Worm (Caenorhabditis elegans): ENCODE results near the gene gnrr-7.

Gene gnrr-7

DNA sequence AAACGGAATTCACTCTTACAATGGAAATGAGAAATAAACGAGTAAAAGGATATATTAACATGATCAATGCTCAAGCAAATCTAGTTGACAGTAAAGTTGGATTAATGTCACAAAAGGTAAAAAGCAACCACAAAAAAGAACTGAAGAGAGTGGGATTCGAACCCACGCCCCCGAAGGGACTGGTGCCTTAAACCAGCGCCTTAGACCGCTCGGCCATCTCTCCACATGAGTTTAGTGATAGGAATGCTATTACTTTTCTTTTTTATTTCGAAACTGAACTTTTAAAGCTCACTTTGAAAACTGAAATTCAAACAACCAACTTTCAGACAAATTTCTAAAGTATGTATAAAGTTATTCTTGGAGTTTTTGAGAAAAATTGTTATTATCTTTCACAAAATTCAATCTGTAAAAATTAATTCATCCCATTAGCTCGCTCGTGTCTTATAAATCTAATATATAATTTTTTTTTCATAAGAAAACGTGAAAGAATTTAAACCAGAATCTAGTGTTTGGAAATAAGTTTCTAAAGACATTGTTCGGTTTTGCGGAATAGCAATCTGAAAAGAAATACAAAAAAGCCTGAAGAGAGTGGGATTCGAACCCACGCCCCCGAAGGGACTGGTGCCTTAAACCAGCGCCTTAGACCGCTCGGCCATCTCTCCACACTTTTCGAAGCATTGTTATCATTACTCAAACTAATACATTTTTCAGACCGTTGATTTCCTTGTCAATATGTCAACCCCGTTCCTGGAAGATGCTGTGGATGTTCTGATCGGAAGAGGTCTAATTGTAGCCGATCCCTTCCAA is 22.6 kb upstream of the gnrr-7 start:
- TF ChIP-seq ztf-11 (tag; optimal IDR thresholded peaks at IDR 0.05) (no peak), elt-3 (tag; optimal IDR thresholded peaks at IDR 0.05) (no peak), sup-37 (GFP tag; optimal IDR thresholded peaks at IDR 0.05) (no peak), nhr-76 (tag; optimal IDR thresholded peaks at IDR 0.05) (no peak), C04F5.9 (tag; optimal IDR thresholded peaks at IDR 0.05) (no peak), mdl-1 (tag; optimal IDR thresholded peaks at IDR 0.05) (no peak), nhr-84 (tag; optimal IDR thresholded peaks at IDR 0.05) (no peak), lir-3 (tag; optimal IDR thresholded peaks at IDR 0.05; ENCODE audit: poor library complexity) (no peak), snu-23 (GFP tag; optimal IDR thresholded peaks at IDR 0.05) (no peak), hlh-4 (tag; optimal IDR thresholded peaks at IDR 0.05) (no peak), ceh-63 (GFP tag; optimal IDR thresholded peaks at IDR 0.05) (no peak)

DNA sequence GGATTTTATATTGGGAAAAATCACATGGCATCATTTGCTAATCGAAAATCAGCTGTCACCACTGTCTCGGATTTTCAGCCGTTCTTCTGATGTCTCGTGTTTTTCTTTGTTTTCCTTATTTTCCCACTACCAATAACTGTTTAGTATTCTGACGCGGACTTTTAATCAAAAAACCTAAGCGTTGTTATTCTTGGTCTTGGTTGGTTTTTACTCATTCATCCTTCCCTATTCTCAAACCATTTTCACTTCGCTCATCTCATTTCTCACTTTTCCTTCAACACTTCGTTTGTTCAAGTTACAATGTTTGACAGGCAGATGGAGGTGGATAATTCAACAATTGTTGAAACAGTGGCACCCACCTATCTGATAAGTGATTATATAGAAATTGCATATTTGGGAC is 7.0 kb upstream of the gnrr-7 start, which contains the start of gene gnrr-6:
gnrr-6 (plus strand) TSS at position 301 of the 400 bp plus-strand sequence.
- no peak for TF ChIP-seq nhr-11 (tag; optimal IDR thresholded peaks at IDR 0.05)

DNA sequence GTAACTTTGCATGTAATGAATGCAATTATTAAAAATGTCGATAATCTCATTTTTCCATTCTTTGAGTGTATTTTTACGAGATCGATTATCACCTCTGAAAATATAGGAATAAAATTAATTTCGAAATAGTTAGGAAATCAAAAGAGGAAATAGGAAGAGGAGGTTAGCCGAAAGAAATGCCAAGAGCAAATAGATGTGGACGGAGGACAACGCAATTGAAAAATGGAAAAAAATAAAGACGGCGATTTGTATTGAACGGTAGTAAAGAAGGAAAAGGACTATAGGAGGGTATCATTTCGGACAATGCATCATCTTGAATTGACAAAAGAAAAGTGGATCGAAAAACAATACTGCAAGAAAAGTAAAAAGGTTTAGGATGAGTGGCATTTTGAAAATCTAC is 3.9 kb downstream of the gnrr-7 start, which contains the start of gene F13D2.1:
F13D2.1 (minus strand) TSS at position 101 of the 400 bp plus-strand sequence.
- TF ChIP-seq isw-1 (GFP tag; IDR thresholded peaks at IDR 0.05), result no peak
- TF ChIP-seq fkh-8 (tag; optimal IDR thresholded peaks at IDR 0.05), result no peak
- no peak for TF ChIP-seq dsc-1 (tag; optimal IDR thresholded peaks at IDR 0.05)
- no peak for TF ChIP-seq lin-35 (GFP tag; optimal IDR thresholded peaks at IDR 0.05)
- no peak for TF ChIP-seq lin-15B (tag; optimal IDR thresholded peaks at IDR 0.05)

DNA sequence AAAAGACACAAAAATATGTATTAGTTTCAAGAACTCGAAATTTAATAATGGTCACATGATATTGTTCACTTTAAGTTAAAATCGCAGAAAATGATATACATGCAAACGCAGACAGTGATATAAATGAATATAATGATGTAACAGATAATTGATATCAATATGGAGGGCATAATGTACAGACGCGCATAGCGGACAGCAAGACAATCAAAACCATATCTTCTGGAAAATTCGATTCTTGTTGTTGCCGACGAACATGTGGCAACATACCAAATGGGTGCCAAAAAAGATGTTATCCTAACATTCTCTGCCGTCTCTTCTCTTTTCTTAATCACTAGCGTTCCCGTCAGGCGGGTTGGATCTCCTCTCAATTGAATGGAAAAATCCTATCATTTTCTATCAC is 4.8 kb downstream of the gnrr-7 start:
- TF ChIP-seq C16A3.4 (tag; optimal IDR thresholded peaks at IDR 0.05), result no peak
- peak; percentile 63 for TF ChIP-seq nhr-85 (tag)
- TF ChIP-seq fos-1 (tag; optimal IDR thresholded peaks at IDR 0.05), result no peak
- peak; percentile 82 for TF ChIP-seq pag-3 (tag; optimal IDR thresholded peaks at IDR 0.05; ENCODE audit: borderline replicate concordance, insufficient read depth)
- peak; percentile 49 for TF ChIP-seq blmp-1 (tag; optimal IDR thresholded peaks at IDR 0.05)
- TF ChIP-seq snu-23 (GFP tag; optimal IDR thresholded peaks at IDR 0.05), result peak; percentile 54
- TF ChIP-seq pqm-1 (tag; optimal IDR thresholded peaks at IDR 0.05), result no peak
- no peak for TF ChIP-seq nhr-84 (tag; optimal IDR thresholded peaks at IDR 0.05)
- peak; percentile 48 for TF ChIP-seq lin-14 (GFP tag; optimal IDR thresholded peaks at IDR 0.05)
- no peak for TF ChIP-seq unc-98 (GFP tag; IDR thresholded peaks at IDR 0.05)
- no peak for TF ChIP-seq Y116A8C.19 (tag; optimal IDR thresholded peaks at IDR 0.05; ENCODE audit: borderline replicate concordance)
- TF ChIP-seq nhr-20 (tag; optimal IDR thresholded peaks at IDR 0.05), result peak; percentile 61
- no peak for TF ChIP-seq unc-30 (tag; optimal IDR thresholded peaks at IDR 0.05)
- TF ChIP-seq snpc-4 (tag; optimal IDR thresholded peaks at IDR 0.05), result no peak
- peak in 1 of 2 experiments; percentile 50 for TF ChIP-seq lin-35 (GFP tag; optimal IDR thresholded peaks at IDR 0.05)
- peak; percentile 46 for TF ChIP-seq nhr-71 (tag; optimal IDR thresholded peaks at IDR 0.05)
- TF ChIP-seq rnt-1 (tag; optimal IDR thresholded peaks at IDR 0.05), result peak; percentile 0
- peak in 3 of 6 experiments; percentile 7 to 82 (median 31) for TF ChIP-seq elt-3 (tag; optimal IDR thresholded peaks at IDR 0.05)
- TF ChIP-seq efl-1 (optimal IDR thresholded peaks at IDR 0.05), result no peak
- TF ChIP-seq efl-1 (GFP tag; optimal IDR thresholded peaks at IDR 0.05 in 1 of 2), result no peak

DNA sequence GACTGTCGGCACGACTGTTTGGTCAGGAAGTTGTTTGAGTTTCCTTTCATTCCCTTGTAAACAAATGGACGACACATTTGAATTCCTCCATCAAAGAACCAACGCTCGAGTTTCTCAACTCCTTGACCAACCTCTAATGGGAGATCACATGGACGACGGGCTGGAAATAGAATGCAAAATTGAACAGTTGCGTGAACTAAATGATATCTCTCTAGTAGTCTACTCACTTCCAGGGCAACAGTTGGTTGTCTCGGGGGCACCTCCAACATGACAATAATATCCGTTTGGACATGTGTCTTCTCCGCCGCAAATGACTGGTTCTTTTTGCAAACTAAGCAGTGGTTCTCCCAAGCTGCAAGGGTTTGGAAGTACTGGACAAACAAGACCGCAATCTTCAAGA is 8.1 kb downstream of the gnrr-7 start:
- TF ChIP-seq rnt-1 (tag; optimal IDR thresholded peaks at IDR 0.05), result peak; percentile 57
- no peak for TF ChIP-seq zip-4 (GFP tag; optimal IDR thresholded peaks at IDR 0.05)
- peak; percentile 52 for TF ChIP-seq nhr-71 (tag; optimal IDR thresholded peaks at IDR 0.05)
- no peak for TF ChIP-seq nhr-84 (tag; optimal IDR thresholded peaks at IDR 0.05)
- TF ChIP-seq unc-98 (GFP tag; IDR thresholded peaks at IDR 0.05), result 0 out of 2 replicates have a peak, but pooled peaks have one; percentile 25
- peak; percentile 65 for TF ChIP-seq lin-14 (GFP tag; optimal IDR thresholded peaks at IDR 0.05)
- no peak for TF ChIP-seq efl-1 (optimal IDR thresholded peaks at IDR 0.05)
- TF ChIP-seq efl-1 (GFP tag; optimal IDR thresholded peaks at IDR 0.05 in 1 of 2), result peak in 1 of 2 experiments; percentile 73
- no peak for TF ChIP-seq mdl-1 (tag; optimal IDR thresholded peaks at IDR 0.05)
- TF ChIP-seq snpc-4 (tag; optimal IDR thresholded peaks at IDR 0.05), result no peak
